Worm (Caenorhabditis elegans): Measurements from ENCODE around the gene cdk-11.2.

DNA sequence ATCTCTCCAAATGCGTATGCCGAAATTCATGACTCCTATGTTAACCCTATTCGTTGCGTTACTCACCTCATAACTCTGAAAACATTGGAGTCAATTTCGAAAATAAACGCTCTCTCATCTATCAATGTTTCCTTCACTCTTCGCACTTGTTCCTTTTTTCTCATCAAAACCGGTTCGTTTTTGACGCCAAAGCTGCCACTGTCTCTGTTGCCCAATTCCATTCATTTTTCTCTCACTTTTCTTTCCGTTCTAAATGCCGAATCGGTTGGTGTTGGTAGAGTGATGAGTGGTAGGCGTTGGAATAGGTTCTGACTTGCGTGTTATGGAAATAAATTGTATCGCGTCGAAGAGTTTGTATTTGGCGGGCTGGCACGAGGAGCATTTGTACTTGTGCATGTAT is 26.2 kb downstream of the cdk-11.2 start:
- no peak for TF ChIP-seq elt-3 (tag; optimal IDR thresholded peaks at IDR 0.05)
- TF ChIP-seq mls-2 (tag; optimal IDR thresholded peaks at IDR 0.05) = no peak
- no peak for TF ChIP-seq flh-1 (GFP tag; optimal IDR thresholded peaks at IDR 0.05)
- TF ChIP-seq hlh-1 (tag; optimal IDR thresholded peaks at IDR 0.05) = no peak
- TF ChIP-seq pha-4 (tag; optimal IDR thresholded peaks at IDR 0.05) = no peak
- no peak for TF ChIP-seq ztf-11 (tag; optimal IDR thresholded peaks at IDR 0.05)
- TF ChIP-seq unc-62 (GFP tag; optimal IDR thresholded peaks at IDR 0.05) = no peak
- TF ChIP-seq elt-1 (tag; optimal IDR thresholded peaks at IDR 0.05; ENCODE audit: borderline replicate concordance, insufficient read depth) = no peak
- TF ChIP-seq lin-13 (tag; optimal IDR thresholded peaks at IDR 0.05) = no peak
- no peak for TF ChIP-seq lsy-2 (tag; optimal IDR thresholded peaks at IDR 0.05)
- TF ChIP-seq unc-39 (tag; optimal IDR thresholded peaks at IDR 0.05) = no peak

Data from whole organism, mixed stage, embryonic.